Fruit fly (Drosophila melanogaster) whole organism: Measurements from ENCODE around the gene CG13380.

Experiments
- EcR ChIP-seq, 2 experiments: fragments of >200 bp; optimal IDR thresholded peaks; 2 replicates each; lab custom pipeline; 2017; ENCODE audit warnings: missing biosample characterization in 2 of 2, missing genetic modification characterization in 2 of 2, missing genetic modification reagents in 2 of 2
- pan ChIP-seq: fragments of >200 bp; optimal IDR thresholded peaks from 2 replicates; lab custom pipeline; 2017
- psq ChIP-seq: fragments of >200 bp; optimal IDR thresholded peaks from 2 replicates; lab custom pipeline; 2017
- usp ChIP-seq: fragments of >200 bp; optimal IDR thresholded peaks from 2 replicates; lab custom pipeline; 2017; ENCODE audit warnings: missing biosample characterization, missing genetic modification characterization, mixed read lengths

DNA sequence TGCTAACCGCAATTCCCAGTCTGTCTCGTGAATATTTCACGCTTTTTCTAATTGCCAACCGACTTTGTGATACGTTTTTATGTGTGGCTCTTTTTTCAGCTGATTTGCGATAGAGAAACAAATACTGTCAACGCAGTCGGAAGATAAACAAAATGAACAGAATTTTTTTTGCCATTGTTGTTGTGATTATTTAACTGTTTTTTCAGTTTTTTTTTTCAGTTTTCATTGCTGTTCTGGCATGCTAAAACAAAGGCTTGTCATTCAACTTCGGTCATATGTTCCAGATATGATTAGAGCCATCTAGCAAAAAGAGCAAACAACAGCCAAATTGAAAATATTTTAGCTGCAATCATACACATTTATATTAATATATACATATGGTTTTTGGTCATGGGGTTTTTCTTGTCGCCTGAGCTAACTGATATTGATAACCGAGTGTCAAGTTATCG is 14.5 kb upstream of the CG13380 start:
- TF ChIP-seq pan (lab: Kevin White, UChicago) (no peak), psq (lab: Kevin White, UChicago) (no peak), EcR (GFP tag; optimal IDR thresholded peaks at IDR 0.05; lab: Kevin White, UChicago) (no peak), usp (GFP tag; lab: Kevin White, UChicago) (no peak)
